Worm (Caenorhabditis elegans): ENCODE measurements around the gene C44H9.5.

DNA sequence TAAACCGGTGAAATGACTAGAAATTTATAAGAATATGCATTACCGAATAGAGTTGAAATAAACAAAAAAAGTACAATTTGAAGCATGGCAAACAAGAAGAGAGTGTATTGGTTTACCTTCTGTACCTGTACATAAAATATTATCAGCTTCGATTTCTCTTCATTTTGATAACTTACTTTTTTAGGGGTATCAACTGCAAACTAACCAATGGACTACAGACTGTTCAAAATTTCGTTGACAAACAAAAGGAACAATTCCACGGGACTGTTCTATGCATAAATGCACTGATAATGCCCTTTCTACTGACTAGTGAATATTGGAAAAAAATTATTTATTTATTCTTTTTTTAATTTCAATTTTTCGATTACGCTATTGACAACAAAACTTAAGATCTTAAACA lies 51.7 kb downstream of the C44H9.5 start, which contains the start of gene ugt-6:
- TF ChIP-seq ceh-90 (tag; optimal IDR thresholded peaks at IDR 0.05) = no peak
- no peak for TF ChIP-seq lin-13 (GFP tag; optimal IDR thresholded peaks at IDR 0.05)
- TF ChIP-seq lsy-2 (tag; optimal IDR thresholded peaks at IDR 0.05) = no peak
- no peak for TF ChIP-seq sptf-1 (tag; optimal IDR thresholded peaks at IDR 0.05)
- TF ChIP-seq grh-1 (GFP tag; IDR thresholded peaks at IDR 0.05) = no peak
- TF ChIP-seq elt-3 (tag; optimal IDR thresholded peaks at IDR 0.05) = no peak

Data from whole organism, L1 larva.